Fruit fly (Drosophila melanogaster) whole organism, embryonic: ENCODE results near the gene CG43815.

ENCODE experiments used
- CG10209 ChIP-seq: fragments of 200-800 bp; sonication (Bioruptor generic); optimal IDR thresholded peaks from 3 replicates; lab custom pipeline; 2017; ENCODE audit warnings: missing biosample characterization, mild to moderate bottlenecking, missing genetic modification characterization, missing genetic modification reagents
- CG10565 ChIP-seq: fragments of 200-800 bp; sonication (Bioruptor generic); optimal IDR thresholded peaks from 3 replicates; lab custom pipeline; 2016; ENCODE audit warnings: missing biosample characterization, mild to moderate bottlenecking, missing genetic modification characterization
- CG12659 ChIP-seq: fragments of 200-800 bp; sonication (Bioruptor generic); optimal IDR thresholded peaks from 3 replicates; lab custom pipeline; 2017; ENCODE audit warnings: mild to moderate bottlenecking, missing biosample characterization, missing genetic modification reagents, missing genetic modification characterization
- CG13894 ChIP-seq: fragments of 200-800 bp; sonication (Bioruptor generic); optimal IDR thresholded peaks from 3 replicates; lab custom pipeline; 2018; ENCODE audit warnings: missing biosample characterization, mild to moderate bottlenecking, missing genetic modification characterization, moderate library complexity
- CG17612 ChIP-seq: fragments of 200-800 bp; sonication (Bioruptor generic); IDR thresholded peaks from 2 replicates; pipeline ENCODE4 v1.3.6; 2022; ENCODE audit warnings: missing biosample characterization, missing genetic modification characterization
- CG18599 ChIP-seq: fragments of 200-800 bp; sonication (Bioruptor generic); optimal IDR thresholded peaks from 3 replicates; lab custom pipeline; 2017; ENCODE audit warnings: missing biosample characterization, missing genetic modification characterization, mild to moderate bottlenecking, moderate library complexity, missing genetic modification reagents
- CG31224 ChIP-seq: fragments of 200-800 bp; sonication (Bioruptor generic); IDR thresholded peaks from 2 replicates; pipeline ENCODE4 v1.3.6; 2022; ENCODE audit warnings: missing biosample characterization, missing genetic modification characterization
- CG32772 ChIP-seq: fragments of 200-800 bp; sonication (Bioruptor generic); IDR thresholded peaks from 2 replicates; pipeline ENCODE4 v1.3.6; 2022; ENCODE audit warnings: missing biosample characterization, missing genetic modification characterization
- CG4282 ChIP-seq: fragments of 200-800 bp; sonication (Bioruptor generic); optimal IDR thresholded peaks from 2 replicates; lab custom pipeline; 2016; ENCODE audit warnings: missing biosample characterization, missing genetic modification characterization
- CG4328 ChIP-seq: fragments of 200-800 bp; sonication (Bioruptor generic); optimal IDR thresholded peaks from 3 replicates; lab custom pipeline; 2017; ENCODE audit warnings: missing biosample characterization, missing genetic modification reagents, missing genetic modification characterization
- CG4360 ChIP-seq: fragments of 200-800 bp; sonication (Bioruptor generic); IDR thresholded peaks from 2 replicates; pipeline ENCODE4 v1.3.6; 2022; ENCODE audit warnings: missing biosample characterization, missing genetic modification characterization
- CG4707 ChIP-seq: fragments of 200-800 bp; sonication (Bioruptor generic); optimal IDR thresholded peaks from 2 replicates; lab custom pipeline; 2018; ENCODE audit warnings: missing biosample characterization, mild to moderate bottlenecking, missing genetic modification characterization, moderate library complexity
- CG7357 ChIP-seq: fragments of 200-800 bp; sonication (Bioruptor generic); IDR thresholded peaks from 3 replicates; pipeline ENCODE4 v1.3.6; 2022; ENCODE audit warnings: missing biosample characterization, missing genetic modification characterization
- CG7786 ChIP-seq: fragments of 200-800 bp; sonication (Bioruptor generic); optimal IDR thresholded peaks from 2 replicates; lab custom pipeline; 2016; ENCODE audit warnings: missing biosample characterization, missing genetic modification characterization
- CG9437 ChIP-seq: fragments of 200-800 bp; sonication (Bioruptor generic); optimal IDR thresholded peaks from 2 replicates; lab custom pipeline; 2018; ENCODE audit warnings: missing biosample characterization, mild to moderate bottlenecking, missing genetic modification characterization
- CG9932 ChIP-seq: fragments of 200-800 bp; sonication (Bioruptor generic); IDR thresholded peaks from 2 replicates; pipeline ENCODE4 v1.3.6; 2022; ENCODE audit warnings: missing biosample characterization, missing genetic modification characterization
- CkIIα-i1 ChIP-seq: fragments of 200-800 bp; sonication (Bioruptor generic); IDR thresholded peaks from 2 replicates; pipeline ENCODE4 v1.3.6; 2022; ENCODE audit warnings: missing biosample characterization, missing genetic modification characterization
- CrebB ChIP-seq: fragments of 200-800 bp; sonication (Bioruptor generic); optimal IDR thresholded peaks from 3 replicates; lab custom pipeline; 2018; ENCODE audit warnings: missing biosample characterization, mild to moderate bottlenecking, missing genetic modification characterization
- D19B ChIP-seq: fragments of 200-800 bp; sonication (Bioruptor generic); optimal IDR thresholded peaks from 2 replicates; lab custom pipeline; 2017; ENCODE audit warnings: missing biosample characterization, mild to moderate bottlenecking, missing genetic modification characterization
- Dref ChIP-seq: fragments of 200-800 bp; sonication (Bioruptor generic); IDR thresholded peaks from 2 replicates; pipeline ENCODE4 v1.3.6; 2022; ENCODE audit warnings: missing biosample characterization, missing genetic modification characterization
- Hand ChIP-seq: fragments of 200-800 bp; sonication (Bioruptor generic); optimal IDR thresholded peaks from 2 replicates; lab custom pipeline; 2017; ENCODE audit warnings: mild to moderate bottlenecking, missing biosample characterization, missing genetic modification reagents, missing genetic modification characterization
- HmgZ ChIP-seq: fragments of 200-800 bp; sonication (Bioruptor generic); optimal IDR thresholded peaks from 2 replicates; lab custom pipeline; 2018; ENCODE audit warnings: missing biosample characterization, mild to moderate bottlenecking, missing genetic modification characterization
- Lpt ChIP-seq: fragments of >200 bp; optimal IDR thresholded peaks from 2 replicates; lab custom pipeline; 2018; ENCODE audit warnings: missing biosample characterization, missing genetic modification characterization
- Max ChIP-seq: fragments of 200-800 bp; sonication (Bioruptor generic); optimal IDR thresholded peaks from 2 replicates; lab custom pipeline; 2016; ENCODE audit warnings: missing biosample characterization, mild to moderate bottlenecking, missing genetic modification characterization
- Mes4 ChIP-seq: fragments of 200-800 bp; sonication (Bioruptor generic); optimal IDR thresholded peaks from 2 replicates; lab custom pipeline; 2016; ENCODE audit warnings: missing biosample characterization, missing genetic modification characterization
- NC2β ChIP-seq: fragments of 200-800 bp; sonication (Bioruptor generic); optimal IDR thresholded peaks from 2 replicates; lab custom pipeline; 2016; ENCODE audit warnings: missing biosample characterization, missing genetic modification characterization
- Nf-YB ChIP-seq: fragments of 200-800 bp; sonication (Bioruptor generic); optimal IDR thresholded peaks from 3 replicates; lab custom pipeline; 2019; ENCODE audit warnings: missing biosample characterization, mild to moderate bottlenecking, missing genetic modification characterization, moderate library complexity
- Nf-YC ChIP-seq: fragments of 200-800 bp; optimal IDR thresholded peaks from 3 replicates; lab custom pipeline; 2019; ENCODE audit warnings: missing biosample characterization, mild to moderate bottlenecking, missing genetic modification characterization, moderate library complexity
- Rfx ChIP-seq: fragments of 200-800 bp; sonication (Bioruptor generic); IDR thresholded peaks from 2 replicates; pipeline ENCODE4 v1.3.6; 2022; ENCODE audit warnings: missing biosample characterization, missing genetic modification characterization
- Sin3A ChIP-seq: fragments of >200 bp; optimal IDR thresholded peaks from 2 replicates; lab custom pipeline; 2018
- TFAM ChIP-seq: fragments of 200-800 bp; sonication (Bioruptor generic); optimal IDR thresholded peaks from 2 replicates; lab custom pipeline; 2017; ENCODE audit warnings: missing biosample characterization, missing genetic modification characterization, inconsistent platforms
- Xrp1 ChIP-seq: fragments of 200-800 bp; sonication (Bioruptor generic); IDR thresholded peaks from 2 replicates; pipeline ENCODE4 v1.3.6; 2022; ENCODE audit warnings: missing biosample characterization, missing genetic modification characterization
- ato ChIP-seq: fragments of 200-800 bp; sonication (Bioruptor generic); IDR thresholded peaks from 2 replicates; pipeline ENCODE4 v1.3.6; 2022; ENCODE audit warnings: missing biosample characterization, missing genetic modification characterization; ENCODE audit not compliant: partially characterized antibody
- cad ChIP-seq: fragments of >200 bp; optimal IDR thresholded peaks from 2 replicates; lab custom pipeline; 2017; ENCODE audit warnings: missing biosample characterization, missing genetic modification characterization
- chn ChIP-seq: fragments of 200-800 bp; sonication (Bioruptor generic); optimal IDR thresholded peaks from 2 replicates; lab custom pipeline; 2016; ENCODE audit warnings: missing biosample characterization, missing genetic modification characterization
- danr ChIP-seq: fragments of 200-800 bp; sonication (Bioruptor generic); IDR thresholded peaks from 2 replicates; pipeline ENCODE4 v1.3.6; 2022; ENCODE audit warnings: missing biosample characterization, missing genetic modification characterization
- dimm ChIP-seq: fragments of 200-800 bp; sonication (Bioruptor generic); IDR thresholded peaks from 2 replicates; pipeline ENCODE4 v1.3.6; 2022; ENCODE audit warnings: missing biosample characterization, missing genetic modification characterization
- exex ChIP-seq: fragments of 200-800 bp; sonication (Bioruptor generic); optimal IDR thresholded peaks from 4 replicates; lab custom pipeline; 2018; ENCODE audit warnings: missing biosample characterization, mild to moderate bottlenecking, missing genetic modification characterization, moderate library complexity
- fd3F ChIP-seq: fragments of 200-800 bp; sonication (Bioruptor generic); optimal IDR thresholded peaks from 2 replicates; lab custom pipeline; 2018; ENCODE audit warnings: missing biosample characterization, mild to moderate bottlenecking, missing genetic modification characterization, moderate library complexity
- ftz-f1 ChIP-seq: fragments of 200-800 bp; sonication (Bioruptor generic); optimal IDR thresholded peaks from 2 replicates; lab custom pipeline; 2016; ENCODE audit warnings: missing biosample characterization, missing genetic modification characterization
- lmd ChIP-seq: fragments of 200-800 bp; sonication (Bioruptor generic); IDR thresholded peaks from 2 replicates; pipeline ENCODE4 v1.3.6; 2022; ENCODE audit warnings: missing biosample characterization, missing genetic modification characterization
- mld ChIP-seq: fragments of 200-800 bp; sonication (Bioruptor generic); IDR thresholded peaks from 3 replicates; pipeline ENCODE4 v1.3.6; 2022; ENCODE audit warnings: missing biosample characterization, missing genetic modification characterization; ENCODE audit not compliant: partially characterized antibody
- prd ChIP-seq, 3 experiments: fragments of >200 bp in 2 of 3; fragments of 200-800 bp in 1 of 3; sonication (Bioruptor generic) in 1 of 3; optimal IDR thresholded peaks in 2 of 3; IDR thresholded peaks in 1 of 3; 2 replicates in 2 of 3; 3 replicates in 1 of 3; pipeline versions ENCODE4 v1.3.6 to Lab custom; 2017 to 2022; ENCODE audit warnings: missing biosample characterization in 1 of 3, missing genetic modification characterization in 1 of 3
- pros ChIP-seq: fragments of 200-800 bp; sonication (Bioruptor generic); optimal IDR thresholded peaks from 3 replicates; lab custom pipeline; 2019; ENCODE audit warnings: missing biosample characterization, mild to moderate bottlenecking, missing genetic modification characterization, moderate library complexity
- run ChIP-seq: fragments of 200-800 bp; sonication (Bioruptor generic); optimal IDR thresholded peaks from 3 replicates; lab custom pipeline; 2018; ENCODE audit warnings: missing biosample characterization, mild to moderate bottlenecking, missing genetic modification characterization
- schlank ChIP-seq: fragments of 200-800 bp; sonication (Bioruptor generic); optimal IDR thresholded peaks from 2 replicates; lab custom pipeline; 2018; ENCODE audit warnings: missing biosample characterization, mild to moderate bottlenecking, missing genetic modification characterization
- yki ChIP-seq: fragments of >200 bp; optimal IDR thresholded peaks from 3 replicates; lab custom pipeline; 2018
- zen ChIP-seq: fragments of 200-800 bp; sonication (Bioruptor generic); optimal IDR thresholded peaks from 3 replicates; lab custom pipeline; 2018; ENCODE audit warnings: missing biosample characterization, mild to moderate bottlenecking, missing genetic modification characterization, moderate library complexity
- zf30C ChIP-seq: fragments of 200-800 bp; sonication (Bioruptor generic); optimal IDR thresholded peaks from 3 replicates; lab custom pipeline; 2018; ENCODE audit warnings: missing biosample characterization, mild to moderate bottlenecking, missing genetic modification characterization
- zfh1 ChIP-seq: fragments of 200-800 bp; sonication (Bioruptor generic); IDR thresholded peaks from 3 replicates; pipeline ENCODE4 v1.3.6; 2022; ENCODE audit warnings: missing biosample characterization, missing genetic modification characterization

Gene CG43815

DNA sequence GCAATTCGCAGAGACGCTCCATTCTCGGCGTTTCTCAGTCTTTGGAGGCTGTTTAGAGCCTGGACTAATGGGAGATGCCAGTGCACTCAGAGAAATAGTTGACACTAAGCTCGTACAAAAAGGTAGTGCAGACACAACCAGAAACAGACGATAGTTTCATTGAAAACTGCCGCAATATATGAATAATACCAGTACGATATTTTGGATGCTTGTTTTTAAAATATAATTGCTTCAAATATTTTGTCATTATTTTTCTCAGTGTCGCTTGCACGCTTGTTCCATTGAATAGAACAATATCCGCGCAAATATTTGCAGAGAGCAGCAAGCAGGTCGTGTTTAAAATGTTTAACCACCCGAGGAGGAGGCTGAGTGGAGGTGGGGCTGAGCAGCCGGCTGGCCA is 510 bp downstream of the CG43815 start (continued):
- TF ChIP-seq CG10565 (GFP tag; lab: Kevin White, UChicago) (no peak), zen (no peak), ato (GFP tag; lab: Robert Waterston, UW) (no peak)

DNA sequence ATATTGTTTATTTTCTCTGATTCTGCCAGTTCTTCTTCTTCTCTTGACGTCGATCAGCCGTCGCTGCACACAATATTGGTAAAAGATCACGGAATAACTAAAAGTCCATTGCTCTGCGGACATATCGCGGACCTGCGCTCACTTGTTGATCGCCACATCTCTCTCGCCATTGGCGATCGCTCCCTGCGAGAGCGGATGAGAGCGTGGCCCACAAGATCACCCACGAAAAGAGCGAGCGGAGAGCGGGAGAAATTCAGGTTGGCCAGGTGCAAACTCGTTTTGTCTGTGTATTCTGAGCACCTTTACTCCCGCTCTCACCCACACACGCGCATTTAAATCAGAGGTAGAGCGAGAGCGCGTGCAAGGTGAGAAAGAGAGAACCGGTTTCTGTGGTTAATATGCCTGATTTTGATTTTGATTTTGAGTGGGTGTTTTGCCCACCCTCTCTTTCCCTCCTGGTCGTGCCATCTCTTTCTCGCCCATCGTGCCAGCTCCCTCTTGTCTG is 4.7 kb downstream of the CG43815 start, which contains the start of gene sob:
TSS of gene sob (minus strand) at position 102 of the 505 bp plus-strand sequence.
- TF ChIP-seq Lpt (GFP tag; lab: Kevin White, UChicago), result no peak
- no peak for TF ChIP-seq CG4282
- TF ChIP-seq danr (GFP tag; lab: Robert Waterston, UW), result no peak
- TF ChIP-seq CG4328 (GFP tag; lab: Kevin White, UChicago), result no peak
- TF ChIP-seq zf30C, result no peak
- TF ChIP-seq Mes4 (GFP tag; lab: Kevin White, UChicago), result no peak
- TF ChIP-seq Rfx, result peak; percentile 38; the same call in 1 of the 2 replicates
- peak; percentile 42 for TF ChIP-seq HmgZ (tag; lab: Kevin White, UChicago)
- no peak for TF ChIP-seq CG7786 (GFP tag; lab: Kevin White, UChicago)
- no peak for TF ChIP-seq Sin3A (lab: Kevin White, UChicago)
- TF ChIP-seq schlank (tag; lab: Kevin White, UChicago), result no peak
- TF ChIP-seq CG9932, result peak; percentile 29; the same call in 1 of the 2 replicates
- TF ChIP-seq chn (GFP tag; lab: Kevin White, UChicago), result peak; percentile 50
- TF ChIP-seq run (tag; lab: Kevin White, UChicago), result no peak
- TF ChIP-seq mld (GFP tag; lab: Robert Waterston, UW), result no peak
- TF ChIP-seq Dref (GFP tag; lab: Robert Waterston, UW), result no peak
- no peak for TF ChIP-seq TFAM (GFP tag; lab: Kevin White, UChicago)
- TF ChIP-seq lmd (GFP tag; lab: Robert Waterston, UW), result no peak
- no peak for TF ChIP-seq NC2β
- TF ChIP-seq CG7357 (GFP tag; lab: Robert Waterston, UW), result no peak
- TF ChIP-seq ftz-f1 (GFP tag; lab: Kevin White, UChicago), result peak; percentile 4
- no peak for TF ChIP-seq exex (tag; lab: Kevin White, UChicago)
- TF ChIP-seq CG31224 (GFP tag; lab: Robert Waterston, UW), result no peak
- peak; percentile 97 for TF ChIP-seq Nf-YC (tag; lab: Kevin White, UChicago)
- no peak for TF ChIP-seq CrebB (tag; lab: Kevin White, UChicago)
- TF ChIP-seq CG10209 (GFP tag; lab: Kevin White, UChicago), result no peak
- no peak for TF ChIP-seq CG12659 (GFP tag; lab: Kevin White, UChicago)
- no peak for TF ChIP-seq CG32772 (GFP tag; lab: Robert Waterston, UW)
- no peak for TF ChIP-seq CG17612 (GFP tag; lab: Robert Waterston, UW)
- peak; percentile 42; the same call in 1 of the 2 replicates for TF ChIP-seq Xrp1 (GFP tag; lab: Robert Waterston, UW)
- TF ChIP-seq prd (optimal IDR thresholded peaks at IDR 0.05; lab: Kevin White, UChicago), result no peak
- TF ChIP-seq prd (GFP tag; IDR thresholded peaks at IDR 0.05; lab: Robert Waterston, UW), result no peak
- TF ChIP-seq CG13894 (tag; lab: Kevin White, UChicago), result no peak
- no peak for TF ChIP-seq CkIIα-i1 (GFP tag; lab: Robert Waterston, UW)
- 0 out of 3 replicates have a peak, but pooled peaks have one; percentile 35 for TF ChIP-seq zfh1 (GFP tag; lab: Robert Waterston, UW)
- TF ChIP-seq yki (lab: Kevin White, UChicago), result peak; percentile 100
- no peak for TF ChIP-seq dimm (GFP tag; lab: Robert Waterston, UW)
- peak; percentile 4 for TF ChIP-seq CG9437 (GFP tag; lab: Kevin White, UChicago)
- TF ChIP-seq Nf-YB (GFP tag; lab: Kevin White, UChicago), result peak; percentile 95
- TF ChIP-seq cad (GFP tag; lab: Kevin White, UChicago), result peak; percentile 46
- TF ChIP-seq Hand (GFP tag; lab: Kevin White, UChicago), result no peak
- no peak for TF ChIP-seq pros (GFP tag; lab: Kevin White, UChicago)
- no peak for TF ChIP-seq fd3F (GFP tag; lab: Kevin White, UChicago)
- TF ChIP-seq CG18599 (GFP tag; lab: Kevin White, UChicago), result no peak
- TF ChIP-seq D19B (GFP tag; lab: Kevin White, UChicago), result no peak
- TF ChIP-seq CG4360 (GFP tag; lab: Robert Waterston, UW), result no peak
- TF ChIP-seq Max, result no peak
- TF ChIP-seq CG4707, result no peak
